Worm (Caenorhabditis elegans): ENCODE measurements around the gene tni-1.

DNA sequence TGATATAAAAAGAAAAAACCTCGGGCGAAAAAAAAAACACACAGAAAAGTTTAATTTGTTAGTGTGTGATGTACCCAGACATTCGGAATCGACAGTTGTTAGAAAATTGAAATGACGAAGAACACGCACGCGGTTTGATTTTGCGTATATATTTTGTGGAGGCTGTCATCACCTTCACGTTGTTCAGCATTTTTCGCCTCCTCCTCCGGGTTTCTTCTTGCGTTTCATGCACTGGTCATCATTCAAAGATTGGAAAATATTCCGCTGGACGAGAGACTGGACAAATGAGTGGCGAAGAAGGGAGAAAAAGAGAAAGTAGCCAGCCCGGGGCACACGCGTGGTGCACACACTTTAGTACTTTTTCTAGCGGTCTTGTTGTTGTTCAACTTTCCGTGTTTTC lies 32.4 kb downstream of the tni-1 start:
- TF ChIP-seq him-1 (tag; optimal IDR thresholded peaks at IDR 0.05): no peak
- TF ChIP-seq dao-5 (tag; optimal IDR thresholded peaks at IDR 0.05): no peak

Measured in whole organism, L4/young adult.